Worm (Caenorhabditis elegans) whole organism, L2 larva: ENCODE results near the gene F53E2.2.

Experiments used
- R02D3.7 ChIP-seq: fragments of 150-350 bp; optimal IDR thresholded peaks from 2 replicates; lab custom pipeline; 2014; ENCODE audit warnings: missing biosample characterization, missing genetic modification characterization
- ZK546.5 ChIP-seq: sonication (generic microtip); optimal IDR thresholded peaks from 2 replicates; lab custom pipeline; 2017; ENCODE audit warnings: missing biosample characterization, missing genetic modification characterization
- ama-1 ChIP-seq: fragments of 150-350 bp; optimal IDR thresholded peaks from 2 replicates; lab custom pipeline; 2018; ENCODE audit warnings: inconsistent platforms
- blmp-1 ChIP-seq: sonication (generic microtip); optimal IDR thresholded peaks from 2 replicates; lab custom pipeline; 2017; ENCODE audit warnings: missing genetic modification characterization, mild to moderate bottlenecking, missing compliant biosample characterization, antibody characterized with exemption, moderate library complexity; ENCODE audit not compliant: insufficient read depth
- ceh-82 ChIP-seq: fragments of 150-350 bp; optimal IDR thresholded peaks from 2 replicates; lab custom pipeline; 2014; ENCODE audit warnings: missing biosample characterization, missing genetic modification characterization
- elt-1 ChIP-seq: fragments of 150-350 bp; optimal IDR thresholded peaks from 2 replicates; lab custom pipeline; 2014; ENCODE audit warnings: missing biosample characterization, missing genetic modification characterization
- lin-13 ChIP-seq: fragments of 150-350 bp; optimal IDR thresholded peaks from 2 replicates; lab custom pipeline; 2014; ENCODE audit warnings: missing biosample characterization, missing genetic modification reagents, missing genetic modification characterization
- lsy-2 ChIP-seq, 2 experiments: fragments of 150-350 bp in 1 of 2; sonication (generic microtip) in 1 of 2; optimal IDR thresholded peaks; 2 replicates each; lab custom pipeline; 2014 to 2017; ENCODE audit warnings: missing biosample characterization in 2 of 2, missing genetic modification characterization in 2 of 2
- mab-5 ChIP-seq: fragments of 150-350 bp; optimal IDR thresholded peaks from 2 replicates; lab custom pipeline; 2014; ENCODE audit warnings: missing biosample characterization, missing genetic modification characterization
- nhr-10 ChIP-seq: sonication (generic microtip); optimal IDR thresholded peaks from 2 replicates; lab custom pipeline; 2017; ENCODE audit warnings: missing biosample characterization, missing genetic modification characterization
- nhr-21 ChIP-seq: fragments of 150-350 bp; optimal IDR thresholded peaks from 2 replicates; lab custom pipeline; 2014; ENCODE audit warnings: missing biosample characterization, missing genetic modification characterization
- nhr-23 ChIP-seq: fragments of 150-350 bp; optimal IDR thresholded peaks from 2 replicates; lab custom pipeline; 2014; ENCODE audit warnings: missing biosample characterization, missing genetic modification reagents, missing genetic modification characterization
- nhr-237 ChIP-seq: fragments of 150-350 bp; optimal IDR thresholded peaks from 2 replicates; lab custom pipeline; 2014; ENCODE audit warnings: missing biosample characterization, missing genetic modification characterization
- nhr-6 ChIP-seq: fragments of 150-350 bp; optimal IDR thresholded peaks from 2 replicates; lab custom pipeline; 2014; ENCODE audit warnings: missing biosample characterization, missing genetic modification characterization
- nhr-77 ChIP-seq: fragments of 150-350 bp; optimal IDR thresholded peaks from 2 replicates; lab custom pipeline; 2014; ENCODE audit warnings: missing biosample characterization, missing genetic modification characterization
- peb-1 ChIP-seq: fragments of 150-350 bp; optimal IDR thresholded peaks from 2 replicates; lab custom pipeline; 2014; ENCODE audit warnings: missing biosample characterization, missing genetic modification characterization
- sem-4 ChIP-seq: fragments of 150-350 bp; optimal IDR thresholded peaks from 2 replicates; lab custom pipeline; 2014; ENCODE audit warnings: missing biosample characterization, missing genetic modification reagents, missing genetic modification characterization
- unc-55 ChIP-seq: fragments of 150-350 bp; sonication (generic microtip); optimal IDR thresholded peaks from 3 replicates; lab custom pipeline; 2014; ENCODE audit warnings: missing biosample characterization, missing genetic modification reagents, missing genetic modification characterization
- unc-62 ChIP-seq: fragments of 150-350 bp; optimal IDR thresholded peaks from 2 replicates; lab custom pipeline; 2014; ENCODE audit warnings: missing biosample characterization, missing genetic modification reagents, missing genetic modification characterization
- zag-1 ChIP-seq: fragments of 150-350 bp; optimal IDR thresholded peaks from 2 replicates; lab custom pipeline; 2014; ENCODE audit warnings: missing biosample characterization, missing genetic modification characterization
- ztf-11 ChIP-seq: sonication (generic microtip); optimal IDR thresholded peaks from 2 replicates; lab custom pipeline; 2017; ENCODE audit warnings: missing biosample characterization, missing genetic modification characterization

The F53E2.2 gene

ce11 chrV:1521845-1522244 lies 47.0 kb downstream of the F53E2.2 start, which contains the start of gene str-240:
Gene str-240, minus strand, starts transcription at chrV:1521945.
- no peak for TF ChIP-seq ama-1 (lab: Kevin White, UChicago)
- no peak for TF ChIP-seq peb-1 (tag; lab: Kevin White, UChicago)
- no peak for TF ChIP-seq unc-62
- no peak for TF ChIP-seq nhr-6 (tag; lab: Kevin White, UChicago)

ce11 chrV:1522485-1522884 lies 47.6 kb downstream of the F53E2.2 start, which contains the start of gene str-243:
Gene str-243, plus strand, starts transcription at chrV:1522785.
- no peak for TF ChIP-seq blmp-1 (tag; lab: Kevin White, UChicago)
- TF ChIP-seq nhr-10, result no peak
- TF ChIP-seq peb-1 (tag; lab: Kevin White, UChicago), result no peak
- TF ChIP-seq elt-1 (tag; lab: Kevin White, UChicago), result no peak
- TF ChIP-seq ztf-11 (tag; lab: Kevin White, UChicago), result no peak
- TF ChIP-seq ZK546.5 (tag; lab: Kevin White, UChicago), result no peak
- no peak for TF ChIP-seq mab-5 (tag; lab: Kevin White, UChicago)
- no peak for TF ChIP-seq lin-13 (GFP tag; lab: Kevin White, UChicago)
- no peak for TF ChIP-seq unc-55 (GFP tag; lab: Kevin White, UChicago)
- no peak for TF ChIP-seq nhr-23 (tag; lab: Kevin White, UChicago)
- no peak for TF ChIP-seq nhr-21 (tag; lab: Kevin White, UChicago)
- TF ChIP-seq nhr-237 (tag; lab: Kevin White, UChicago), result no peak
- no peak for TF ChIP-seq ceh-82 (tag; lab: Kevin White, UChicago)
- no peak for TF ChIP-seq zag-1 (tag; lab: Kevin White, UChicago)
- TF ChIP-seq lsy-2 (tag; optimal IDR thresholded peaks at IDR 0.05; lab: Kevin White, UChicago), result no peak
- no peak for TF ChIP-seq sem-4
- TF ChIP-seq nhr-77, result no peak
- no peak for TF ChIP-seq R02D3.7 (tag; lab: Kevin White, UChicago)
